Fruit fly (Drosophila melanogaster) whole organism, larva: Measurements from ENCODE around the gene CG18258.

Source experiments
- noc ChIP-seq: fragments of 200-800 bp; sonication (Bioruptor generic); optimal IDR thresholded peaks from 3 replicates; lab custom pipeline; 2019; ENCODE audit warnings: missing biosample characterization, mild to moderate bottlenecking, missing genetic modification characterization, moderate library complexity

The CG18258 gene

DNA sequence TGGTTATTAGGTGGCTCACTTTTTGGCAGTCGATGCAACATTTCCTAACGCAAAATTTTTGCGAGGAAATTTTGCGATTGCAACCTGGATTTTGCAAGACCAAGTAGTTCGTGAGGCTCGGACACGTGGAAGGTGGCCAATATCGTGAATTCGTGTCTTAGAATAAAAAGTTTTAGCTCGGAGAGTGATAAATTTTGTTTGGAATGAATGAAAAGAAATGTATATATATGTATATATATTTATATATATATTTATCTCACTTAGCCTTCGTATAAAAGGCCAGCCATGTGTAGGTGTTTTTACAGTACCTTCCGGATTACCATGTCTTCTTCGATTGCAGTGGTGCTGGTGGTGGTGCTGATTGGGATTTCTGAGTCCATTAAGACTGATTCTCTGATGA, at the start of gene CG18258:
CG18258 (plus strand) TSS at position 301 of the 400 bp plus-strand sequence.
- TF ChIP-seq noc (tag; lab: Kevin White, UChicago): no peak

DNA sequence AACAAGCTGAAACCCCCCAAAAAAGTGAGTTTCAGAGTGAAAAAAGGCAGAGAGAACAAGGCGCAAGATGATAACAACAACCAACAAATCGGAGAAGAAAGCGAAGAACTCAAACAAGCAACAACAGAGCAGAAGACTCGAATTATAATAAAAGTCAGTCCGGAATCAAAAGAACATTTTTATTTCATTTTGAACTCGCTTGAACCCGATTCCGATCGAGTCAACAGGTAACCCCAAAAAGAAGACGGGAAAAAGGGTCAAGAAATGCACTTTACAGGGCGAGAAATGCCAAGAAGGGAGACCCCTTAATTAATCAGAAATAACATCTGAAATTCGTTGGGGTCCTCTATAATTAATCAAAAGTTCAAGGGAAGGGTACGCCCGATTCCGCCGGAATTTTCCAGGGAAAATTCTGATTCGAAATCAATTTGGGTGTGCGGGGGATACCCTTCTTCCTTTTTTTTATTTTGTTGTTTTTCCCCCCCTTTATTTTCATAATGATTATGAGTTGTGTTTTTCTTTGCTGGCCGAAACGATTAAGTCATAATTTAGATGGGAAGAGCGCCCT, 49.6 kb upstream of the CG18258 start:
- TF ChIP-seq noc (tag; lab: Kevin White, UChicago): no peak

DNA sequence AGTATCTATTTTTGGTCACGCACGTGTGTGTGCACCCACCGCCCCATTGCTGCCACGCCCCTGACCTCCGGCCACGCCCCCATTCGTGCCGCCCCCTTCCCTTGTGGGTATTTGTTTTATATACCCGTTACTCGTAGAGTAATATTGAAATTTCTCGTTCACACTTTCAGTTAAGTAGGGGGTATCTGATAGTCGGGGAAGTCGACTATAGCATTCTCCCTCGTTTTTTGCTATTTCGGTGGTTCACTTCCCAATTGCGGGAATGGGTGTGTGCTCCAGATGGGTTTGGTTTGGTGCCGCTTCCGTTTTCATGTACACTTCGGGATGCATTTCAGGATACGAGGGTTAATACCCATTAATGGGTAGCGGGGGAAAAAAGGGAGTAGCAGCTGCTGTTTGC, 44.8 kb upstream of the CG18258 start:
- no peak for TF ChIP-seq noc (tag; lab: Kevin White, UChicago)

DNA sequence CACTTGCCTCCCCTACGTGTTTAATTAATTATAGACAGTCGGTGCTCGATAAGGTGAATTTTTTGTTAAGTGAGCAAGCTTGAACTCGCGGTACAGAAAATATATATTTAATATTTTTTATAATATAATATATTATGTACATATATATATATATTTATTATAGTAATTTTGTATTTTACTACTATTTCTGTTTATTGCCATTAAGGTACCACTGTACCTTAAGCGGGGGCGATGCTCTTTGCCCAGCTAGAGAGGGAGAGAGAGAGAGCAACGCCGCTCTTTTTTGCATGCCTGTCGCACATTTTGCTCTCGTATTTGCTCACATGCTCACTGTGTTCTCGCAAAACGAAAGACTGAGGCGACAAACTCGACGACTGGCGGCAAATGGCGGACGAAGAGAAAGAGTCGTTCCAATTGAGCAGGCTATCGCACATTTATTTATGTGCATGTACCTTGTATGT, 41.6 kb upstream of the CG18258 start:
- TF ChIP-seq noc (tag; lab: Kevin White, UChicago): peak; percentile 80

DNA sequence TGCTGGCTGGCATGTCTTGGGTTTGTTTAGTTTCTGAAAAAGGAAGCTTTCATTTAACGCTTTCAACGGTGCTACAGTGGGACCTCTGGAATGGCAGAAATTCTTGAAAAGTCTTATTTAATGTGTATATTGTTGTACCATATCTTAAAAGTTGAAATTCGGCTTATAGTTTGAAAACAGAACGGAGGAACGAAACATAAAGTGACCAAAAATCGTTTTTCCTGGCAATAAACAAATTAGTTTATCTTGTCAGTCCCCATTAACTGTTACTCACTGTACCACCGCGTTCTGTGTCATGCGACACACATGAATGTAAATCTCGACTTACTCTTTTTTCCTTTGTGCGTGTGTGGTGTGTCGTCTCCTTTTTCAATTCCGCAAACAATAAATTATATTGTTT, 40.0 kb upstream of the CG18258 start:
- TF ChIP-seq noc (tag; lab: Kevin White, UChicago): no peak

DNA sequence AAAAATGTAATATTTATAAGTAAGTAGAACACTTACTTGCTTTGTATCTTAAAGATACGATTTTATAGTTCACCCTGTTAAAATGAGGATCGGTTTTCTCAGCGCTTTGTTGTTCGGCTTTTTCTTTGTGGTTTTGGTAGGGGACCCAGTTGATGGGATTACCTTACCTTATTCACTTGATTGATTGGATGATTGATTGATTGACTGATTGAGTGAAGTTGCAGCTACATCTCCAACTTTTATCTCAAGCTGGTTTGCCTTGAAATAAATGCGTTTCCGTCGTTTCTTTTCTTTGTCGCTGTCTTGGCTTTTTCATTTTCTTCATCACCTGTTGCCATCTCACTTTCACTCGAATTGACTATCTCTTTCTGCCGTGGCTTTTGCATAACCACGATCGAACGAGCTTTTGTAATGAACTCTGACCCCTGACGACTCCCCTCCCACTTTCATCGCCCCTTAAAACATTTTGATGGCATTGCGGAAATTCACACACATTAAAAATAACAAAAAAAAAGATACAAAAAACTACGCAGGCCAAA, 39.3 kb upstream of the CG18258 start:
- no peak for TF ChIP-seq noc (tag; lab: Kevin White, UChicago)

DNA sequence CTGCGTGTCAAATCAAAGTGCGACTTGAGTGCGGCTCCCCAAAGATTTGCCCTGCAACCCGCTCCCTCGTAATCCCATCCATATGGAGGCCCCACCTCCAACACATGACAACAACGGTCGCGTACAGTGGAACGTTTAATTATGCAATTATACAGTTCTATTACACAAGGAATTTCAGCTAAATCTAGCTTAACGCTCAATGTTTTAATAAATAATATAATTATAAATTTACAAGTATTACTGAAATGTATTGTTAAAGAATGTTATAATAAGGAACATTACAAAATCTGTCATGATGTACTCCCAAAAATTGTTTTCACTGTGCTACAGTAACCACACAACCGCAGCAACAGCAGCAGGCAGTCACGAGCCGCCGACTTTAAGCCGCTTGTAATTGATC, 38.0 kb upstream of the CG18258 start:
- TF ChIP-seq noc (tag; lab: Kevin White, UChicago): no peak

DNA sequence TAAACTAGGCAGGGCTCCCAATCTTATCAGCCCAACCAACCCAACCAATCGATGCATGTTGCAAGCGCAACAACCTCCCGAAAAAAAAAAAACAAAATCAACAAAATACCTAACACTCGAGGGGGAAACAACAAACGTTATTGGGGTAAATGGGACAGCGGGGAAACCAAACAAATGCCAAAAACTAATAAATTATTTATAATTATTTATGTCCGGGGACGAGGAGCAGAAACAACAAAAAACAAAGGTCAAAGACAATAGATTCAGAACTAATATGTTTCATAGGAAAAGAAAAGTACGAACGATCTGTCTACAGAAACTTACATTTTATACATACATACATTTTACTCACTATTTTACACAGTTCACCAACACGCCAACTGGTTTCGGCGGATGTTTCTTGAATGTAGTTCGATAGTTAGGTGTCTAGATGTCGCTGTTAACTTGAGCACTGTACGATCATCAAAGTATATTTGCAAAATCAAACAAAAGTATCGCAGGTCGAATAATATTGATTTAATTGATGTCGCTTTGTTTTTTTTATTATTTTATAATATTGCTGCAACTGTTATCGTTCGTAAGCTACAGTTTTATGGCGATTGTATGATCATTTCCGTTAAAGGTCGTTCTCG, 36.4 kb upstream of the CG18258 start:
- no peak for TF ChIP-seq noc (tag; lab: Kevin White, UChicago)

DNA sequence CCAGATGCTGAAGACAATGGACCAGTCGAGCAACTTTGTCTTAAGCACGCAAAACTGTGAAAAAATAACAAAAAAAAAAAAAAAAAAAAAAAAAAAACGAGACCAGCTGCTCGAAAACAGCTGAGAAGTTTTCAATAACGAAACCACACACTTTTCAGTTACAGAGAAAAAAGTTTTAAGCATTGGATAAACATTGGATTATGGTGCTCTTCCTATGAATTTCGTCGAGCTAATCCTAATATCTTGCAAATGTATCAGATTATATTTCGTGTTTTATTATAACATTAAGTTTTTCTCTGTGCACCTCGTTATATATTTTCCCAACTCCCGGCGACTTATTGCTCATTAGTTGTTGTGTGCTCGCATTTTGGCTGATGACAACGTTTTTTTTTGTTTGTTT, 35.6 kb upstream of the CG18258 start:
- no peak for TF ChIP-seq noc (tag; lab: Kevin White, UChicago)

DNA sequence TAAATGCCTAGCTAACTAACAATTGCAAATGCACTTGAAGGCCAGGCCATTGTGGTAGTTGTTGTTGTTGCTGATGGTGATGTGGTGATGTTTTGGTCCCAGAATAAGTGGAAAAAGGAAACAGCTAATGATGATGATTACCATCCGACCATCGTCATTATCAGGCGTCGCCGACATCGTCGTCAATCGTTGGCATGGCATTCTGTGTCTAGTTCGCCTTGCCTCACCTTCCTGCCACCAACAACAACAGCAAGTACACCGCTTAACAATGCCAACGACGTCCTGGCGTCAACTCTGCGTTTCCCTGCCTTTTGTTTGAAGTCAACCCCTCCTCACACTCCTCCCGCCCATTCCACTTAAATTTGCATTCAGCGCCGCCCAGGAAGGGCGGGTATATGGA, 34.5 kb upstream of the CG18258 start:
- no peak for TF ChIP-seq noc (tag; lab: Kevin White, UChicago)

DNA sequence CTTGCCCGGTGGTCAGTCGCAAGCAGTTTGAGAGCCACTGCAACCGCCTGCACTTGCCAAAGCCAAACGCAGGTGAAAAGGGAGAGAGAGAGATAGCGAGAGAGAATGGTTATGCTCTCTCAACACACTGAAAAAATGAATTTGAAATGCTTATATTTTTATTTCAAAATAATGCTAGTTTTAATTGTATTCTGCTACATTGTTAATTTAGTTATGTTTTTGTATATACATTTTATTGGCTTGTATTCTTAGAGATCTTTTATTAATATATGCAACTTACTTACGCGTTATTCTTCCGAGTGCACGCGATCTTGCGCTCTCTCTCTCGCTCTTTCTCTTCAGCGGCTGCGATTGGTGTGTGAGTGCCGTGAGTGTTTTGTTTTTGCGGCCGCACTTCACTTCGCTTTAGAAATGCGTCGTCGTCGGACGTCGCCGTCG, 33.6 kb upstream of the CG18258 start:
- TF ChIP-seq noc (tag; lab: Kevin White, UChicago): peak; percentile 97

DNA sequence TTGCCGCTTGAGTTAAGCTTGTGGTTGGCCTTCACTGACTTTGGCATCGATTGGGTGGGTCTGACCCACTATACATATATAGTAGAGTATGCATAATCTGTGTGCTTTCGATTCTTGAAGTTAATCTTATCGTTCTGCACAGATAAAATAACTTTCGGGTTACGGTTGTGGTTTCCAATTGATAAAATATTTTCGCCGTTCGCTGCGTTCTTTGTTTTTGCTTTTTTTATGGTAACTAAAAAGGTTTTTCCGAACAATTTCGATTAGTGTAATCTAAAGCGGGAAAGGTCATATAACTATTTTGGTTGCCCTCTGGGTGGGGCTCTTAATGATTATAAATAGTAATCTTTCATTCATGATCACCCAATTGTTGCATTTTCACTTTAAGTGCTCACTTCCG, 31.6 kb upstream of the CG18258 start:
- TF ChIP-seq noc (tag; lab: Kevin White, UChicago): no peak

DNA sequence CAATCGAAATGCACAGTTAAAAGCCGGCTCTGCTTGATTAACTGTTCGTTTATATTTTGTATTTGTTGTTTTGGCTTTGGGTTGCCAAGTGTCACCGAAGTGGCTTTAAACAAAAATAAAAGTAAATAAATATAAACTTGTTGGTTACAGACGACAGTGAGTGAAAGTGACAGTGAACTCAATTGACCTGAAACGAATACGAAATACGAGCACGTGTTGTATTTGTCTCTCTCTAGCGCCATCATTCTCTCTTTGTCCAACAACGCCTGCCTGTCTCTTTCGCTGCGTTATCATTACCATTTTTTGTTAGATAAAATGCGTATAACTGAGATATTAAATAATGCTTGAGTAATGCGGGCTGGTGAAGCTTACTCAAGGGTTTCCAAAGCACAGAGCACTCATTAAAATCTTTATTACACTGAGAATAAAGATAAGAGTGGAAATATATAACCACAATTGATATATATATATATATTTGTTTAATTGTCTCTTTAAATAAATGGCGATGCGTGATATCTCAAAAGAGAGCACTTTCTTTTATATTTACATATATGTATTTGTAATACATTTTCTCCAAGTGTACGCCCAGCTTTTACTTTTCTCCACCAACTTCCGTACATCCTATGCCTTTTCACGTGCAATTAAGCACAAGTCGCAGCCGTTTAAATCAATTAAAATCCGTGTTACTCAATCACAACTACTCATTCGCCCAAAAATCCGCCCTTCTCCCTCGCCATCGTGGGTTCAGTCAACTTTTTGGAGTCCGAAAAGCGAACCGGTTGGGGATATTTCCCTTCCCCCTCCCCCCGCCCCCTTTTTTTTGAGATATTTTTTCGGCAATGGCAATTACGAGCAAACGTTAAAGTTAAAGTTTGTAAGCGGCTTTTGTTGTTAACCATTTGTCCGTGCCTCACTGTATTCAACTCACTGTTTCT, 30.6 kb upstream of the CG18258 start:
- TF ChIP-seq noc (tag; lab: Kevin White, UChicago): no peak

DNA sequence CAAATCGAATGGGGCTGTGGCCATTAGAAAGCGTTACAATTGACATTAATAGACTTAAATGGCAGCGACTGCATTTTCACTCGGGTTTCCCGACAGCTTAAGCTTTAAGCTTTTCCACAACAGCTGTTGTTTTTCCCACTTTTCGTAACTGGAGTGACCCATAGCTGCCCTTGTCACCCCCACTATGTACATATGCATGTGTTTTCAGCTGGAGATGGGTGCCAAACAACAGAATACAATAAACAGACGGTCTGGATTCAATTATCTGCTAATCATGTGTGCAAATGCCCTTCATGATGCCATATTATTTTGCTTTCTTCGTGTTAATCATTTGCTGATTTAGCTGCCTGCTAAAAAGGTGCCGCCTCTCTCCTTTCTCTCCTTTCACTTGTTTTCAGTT, 28.6 kb upstream of the CG18258 start:
- no peak for TF ChIP-seq noc (tag; lab: Kevin White, UChicago)

DNA sequence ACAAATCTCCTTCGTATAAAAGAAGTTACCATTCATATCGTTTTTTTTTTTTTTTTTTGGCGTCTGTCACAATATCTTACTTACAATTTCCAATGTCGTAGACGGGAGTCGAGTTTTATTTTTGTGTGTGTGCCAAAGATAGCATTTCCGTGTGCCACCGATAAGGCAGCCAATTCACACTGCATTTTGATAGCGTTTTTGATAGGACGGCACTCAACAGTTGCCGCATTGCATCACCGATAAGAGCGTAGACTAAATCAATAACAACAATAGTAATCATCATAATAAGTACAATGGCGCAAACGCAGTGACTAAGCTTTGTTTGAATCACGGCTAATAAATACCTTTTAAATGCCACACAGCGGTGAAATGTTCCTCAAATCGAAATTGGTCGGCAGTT, 25.7 kb upstream of the CG18258 start:
- TF ChIP-seq noc (tag; lab: Kevin White, UChicago): no peak

DNA sequence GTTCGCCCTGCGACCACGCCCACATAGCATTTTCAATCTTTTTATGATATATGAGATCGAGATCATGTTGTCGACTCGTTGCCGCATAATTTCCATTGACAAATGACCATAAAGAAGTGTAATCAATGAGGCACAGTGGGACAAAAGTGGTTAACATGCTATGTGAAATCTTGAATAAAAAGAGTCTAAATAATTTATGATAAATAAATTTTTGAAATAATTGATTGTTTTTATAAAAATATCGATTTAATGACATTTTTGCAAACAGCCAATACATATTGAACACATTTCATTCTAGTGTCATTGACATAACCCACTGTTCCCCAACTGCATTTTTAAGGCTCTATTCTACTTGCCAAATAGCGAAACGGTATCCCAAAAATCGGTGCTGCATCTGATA, 24.6 kb upstream of the CG18258 start:
- TF ChIP-seq noc (tag; lab: Kevin White, UChicago): no peak
